Fruit fly (Drosophila melanogaster) whole organism, wandering third instar larva: ENCODE data around the gene CG33178.
A peak's percentile ranks its signal among the peaks of the same experiment; 100 is the strongest.

Source experiments
- Abd-B ChIP-seq: fragments of >200 bp; optimal IDR thresholded peaks from 2 replicates; lab custom pipeline; 2017; ENCODE audit warnings: missing biosample characterization, missing genetic modification characterization
- CG32264 ChIP-seq: fragments of 200-800 bp; sonication (Bioruptor generic); optimal IDR thresholded peaks from 2 replicates; lab custom pipeline; 2016; ENCODE audit warnings: missing biosample characterization, missing genetic modification characterization
- CG9705 ChIP-seq: fragments of 200-800 bp; sonication (Bioruptor generic); optimal IDR thresholded peaks from 2 replicates; lab custom pipeline; 2018; ENCODE audit warnings: missing biosample characterization, mild to moderate bottlenecking, missing genetic modification characterization
- CrebA ChIP-seq: fragments of 200-800 bp; sonication (Bioruptor generic); optimal IDR thresholded peaks from 2 replicates; lab custom pipeline; 2016; ENCODE audit warnings: missing biosample characterization, mild to moderate bottlenecking, missing genetic modification characterization, borderline replicate concordance
- Dfd ChIP-seq: fragments of >200 bp; optimal IDR thresholded peaks from 2 replicates; lab custom pipeline; 2017; ENCODE audit warnings: missing biosample characterization, missing genetic modification characterization
- Dif ChIP-seq: fragments of 200-275, 200-300 bp; sonication (Bioruptor generic); optimal IDR thresholded peaks from 2 replicates; lab custom pipeline; 2018; ENCODE audit warnings: missing biosample characterization, missing genetic modification characterization; ENCODE audit not compliant: partially characterized antibody
- GATAd ChIP-seq: sonication (Bioruptor generic); optimal IDR thresholded peaks from 2 replicates; lab custom pipeline; 2016; ENCODE audit warnings: missing biosample characterization, missing genetic modification characterization
- HLH106 ChIP-seq: fragments of 200-800 bp; optimal IDR thresholded peaks from 3 replicates; lab custom pipeline; 2019; ENCODE audit warnings: missing biosample characterization, mild to moderate bottlenecking, missing genetic modification characterization, moderate library complexity
- Hnf4 ChIP-seq: fragments of 200-800 bp; sonication (Bioruptor generic); optimal IDR thresholded peaks from 2 replicates; lab custom pipeline; 2016; ENCODE audit warnings: missing biosample characterization, mild to moderate bottlenecking, missing genetic modification characterization
- Hr78 ChIP-seq: fragments of >200 bp; optimal IDR thresholded peaks from 2 replicates; lab custom pipeline; 2017; ENCODE audit warnings: missing biosample characterization, missing genetic modification characterization
- Hr83 ChIP-seq: fragments of 200-300 bp; sonication (Bioruptor generic); optimal IDR thresholded peaks from 2 replicates; lab custom pipeline; 2016; ENCODE audit warnings: missing biosample characterization, mild to moderate bottlenecking, missing genetic modification characterization, moderate library complexity; ENCODE audit not compliant: poor library complexity, severe bottlenecking
- Jra ChIP-seq: sonication (Bioruptor generic); optimal IDR thresholded peaks from 2 replicates; lab custom pipeline; 2016; ENCODE audit warnings: missing biosample characterization, missing genetic modification characterization
- Mio ChIP-seq: sonication (Bioruptor generic); optimal IDR thresholded peaks from 2 replicates; lab custom pipeline; 2016; ENCODE audit warnings: missing biosample characterization, missing genetic modification characterization
- Myc ChIP-seq: fragments of >200 bp; optimal IDR thresholded peaks from 2 replicates; lab custom pipeline; 2017
- N ChIP-seq: fragments of >200 bp; optimal IDR thresholded peaks from 2 replicates; lab custom pipeline; 2018; ENCODE audit warnings: missing biosample characterization, missing external identifiers, missing genetic modification characterization
- OdsH ChIP-seq: fragments of 200-800 bp; sonication (Bioruptor generic); optimal IDR thresholded peaks from 2 replicates; lab custom pipeline; 2016; ENCODE audit warnings: missing biosample characterization, mild to moderate bottlenecking, missing genetic modification characterization
- Rel ChIP-seq, 2 experiments: fragments of 200-800 bp; sonication (Bioruptor generic) in 1 of 2; optimal IDR thresholded peaks; 2 replicates in 1 of 2; 3 replicates in 1 of 2; lab custom pipeline; 2016 to 2019; ENCODE audit warnings: mild to moderate bottlenecking in 2 of 2, missing biosample characterization in 2 of 2, missing genetic modification characterization in 2 of 2, moderate library complexity in 1 of 2
- Sp1 ChIP-seq: fragments of 200-800 bp; sonication (Bioruptor generic); optimal IDR thresholded peaks from 3 replicates; lab custom pipeline; 2019; ENCODE audit warnings: missing biosample characterization, mild to moderate bottlenecking, missing genetic modification characterization, moderate library complexity
- Vsx2 ChIP-seq: fragments of 200-300, 225-300 bp; sonication (Bioruptor generic); optimal IDR thresholded peaks from 2 replicates; lab custom pipeline; 2018; ENCODE audit warnings: missing biosample characterization, missing genetic modification characterization; ENCODE audit not compliant: partially characterized antibody
- br ChIP-seq: fragments of 200-800 bp; sonication (Bioruptor generic); optimal IDR thresholded peaks from 2 replicates; lab custom pipeline; 2016; ENCODE audit warnings: missing biosample characterization, missing genetic modification characterization
- brk ChIP-seq: fragments of 200-800 bp; sonication (Bioruptor generic); optimal IDR thresholded peaks from 2 replicates; lab custom pipeline; 2016; ENCODE audit warnings: missing biosample characterization, mild to moderate bottlenecking, missing genetic modification characterization
- dl ChIP-seq, 2 experiments: fragments of 175-275, 200-275 bp in 1 of 2; fragments of 200-275 bp in 1 of 2; sonication (Bioruptor generic); optimal IDR thresholded peaks; lab custom pipeline; 2018; ENCODE audit warnings: mild to moderate bottlenecking in 2 of 2, missing biosample characterization in 2 of 2, missing genetic modification characterization in 2 of 2, moderate library complexity in 2 of 2; ENCODE audit not compliant: partially characterized antibody in 2 of 2, insufficient read depth in 1 of 2
- dmrt93B ChIP-seq: fragments of 200-800 bp; sonication (Bioruptor generic); optimal IDR thresholded peaks from 2 replicates; lab custom pipeline; 2018; ENCODE audit warnings: missing biosample characterization, mild to moderate bottlenecking, missing genetic modification characterization
- dsf ChIP-seq: sonication (Bioruptor generic); optimal IDR thresholded peaks from 2 replicates; lab custom pipeline; 2016; ENCODE audit warnings: missing biosample characterization, missing genetic modification characterization, borderline replicate concordance
- ey ChIP-seq: fragments of 200-800 bp; sonication (Bioruptor generic); optimal IDR thresholded peaks from 2 replicates; lab custom pipeline; 2016; ENCODE audit warnings: missing biosample characterization, missing genetic modification characterization
- foxo ChIP-seq, 2 experiments: fragments of 200-800 bp; sonication (Bioruptor generic); optimal IDR thresholded peaks; 2 replicates in 1 of 2; 3 replicates in 1 of 2; lab custom pipeline; 2016 to 2017; ENCODE audit warnings: missing biosample characterization in 2 of 2, missing genetic modification characterization in 2 of 2
- fru ChIP-seq: fragments of 200-800 bp; sonication (Bioruptor generic); optimal IDR thresholded peaks from 3 replicates; lab custom pipeline; 2016; ENCODE audit warnings: missing biosample characterization, mild to moderate bottlenecking, missing genetic modification characterization
- h ChIP-seq: fragments of 200-800 bp; sonication (Bioruptor generic); optimal IDR thresholded peaks from 3 replicates; lab custom pipeline; 2016; ENCODE audit warnings: missing biosample characterization, mild to moderate bottlenecking, missing genetic modification characterization
- jim ChIP-seq: fragments of 175-275, 200-325 bp; sonication (Bioruptor generic); optimal IDR thresholded peaks from 2 replicates; lab custom pipeline; 2016; ENCODE audit warnings: missing biosample characterization, mild to moderate bottlenecking, missing genetic modification characterization
- lola ChIP-seq: fragments of >200 bp; optimal IDR thresholded peaks from 2 replicates; lab custom pipeline; 2017; ENCODE audit warnings: missing biosample characterization, missing genetic modification characterization
- pan ChIP-seq: fragments of >200 bp; optimal IDR thresholded peaks from 2 replicates; lab custom pipeline; 2017
- psq ChIP-seq: fragments of 200-800 bp; sonication (Bioruptor generic); optimal IDR thresholded peaks from 3 replicates; lab custom pipeline; 2017; ENCODE audit warnings: missing biosample characterization, mild to moderate bottlenecking, missing genetic modification characterization, moderate library complexity
- rgr ChIP-seq: fragments of 200-800 bp; sonication (Bioruptor generic); optimal IDR thresholded peaks from 3 replicates; lab custom pipeline; 2016; ENCODE audit warnings: missing biosample characterization, mild to moderate bottlenecking, missing genetic modification characterization
- sage ChIP-seq: fragments of 200-800 bp; sonication (Bioruptor generic); optimal IDR thresholded peaks from 2 replicates; lab custom pipeline; 2016; ENCODE audit warnings: missing biosample characterization, mild to moderate bottlenecking, missing genetic modification characterization
- sv ChIP-seq: fragments of 200-800 bp; sonication (Bioruptor generic); optimal IDR thresholded peaks from 3 replicates; lab custom pipeline; 2016; ENCODE audit warnings: missing biosample characterization, missing genetic modification characterization
- tai ChIP-seq: sonication (Bioruptor generic); optimal IDR thresholded peaks from 2 replicates; lab custom pipeline; 2016; ENCODE audit warnings: missing biosample characterization, missing genetic modification characterization
- usp ChIP-seq: fragments of >200 bp; optimal IDR thresholded peaks from 2 replicates; lab custom pipeline; 2017; ENCODE audit warnings: missing biosample characterization, missing genetic modification characterization
- woc ChIP-seq: sonication (Bioruptor generic); optimal IDR thresholded peaks from 2 replicates; lab custom pipeline; 2016; ENCODE audit warnings: missing biosample characterization, mild to moderate bottlenecking, missing genetic modification characterization

CG33178 gene

DNA sequence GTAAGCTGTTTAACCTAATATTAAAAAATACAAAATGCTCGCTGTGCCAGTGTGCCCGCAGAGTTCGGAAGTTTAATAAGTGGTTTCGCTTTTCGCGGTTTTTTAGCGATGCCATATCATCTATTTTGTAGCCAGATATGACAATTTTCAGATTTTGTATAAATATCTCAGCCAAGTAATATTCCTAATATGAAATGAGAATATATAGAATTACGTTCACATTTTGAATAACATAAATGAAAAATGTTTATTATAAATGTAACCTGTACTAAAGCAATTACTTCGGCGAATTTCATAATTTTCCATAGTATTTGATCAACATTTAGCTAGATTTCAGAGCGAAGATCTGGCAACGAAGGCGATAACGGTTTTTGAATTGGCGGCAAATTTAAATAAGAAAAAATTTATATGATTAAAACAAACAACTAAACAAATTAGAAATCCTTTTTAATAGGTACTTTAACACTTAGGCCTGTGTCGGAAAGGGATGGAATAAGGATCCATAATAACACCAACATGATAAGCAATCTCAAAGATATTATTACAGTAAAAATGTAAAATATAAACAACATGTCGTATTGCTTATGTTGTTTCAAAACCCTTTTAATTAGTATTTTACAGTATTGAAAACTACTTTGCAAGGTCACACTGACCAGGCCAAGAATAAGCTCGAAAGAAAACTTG is 16.1 kb upstream of the CG33178 start, which contains the start of the genes opm and dob:
Gene opm, minus strand, starts transcription at position 59 of the 684 bp plus-strand sequence.
Gene dob, plus strand, starts transcription at position 634 of the 684 bp plus-strand sequence.
- TF ChIP-seq Hr78 (GFP tag; lab: Kevin White, UChicago) (no peak), psq (GFP tag; lab: Kevin White, UChicago) (peak; percentile 20), Sp1 (GFP tag; lab: Kevin White, UChicago) (peak; percentile 29), CrebA (GFP tag; lab: Kevin White, UChicago) (no peak), lola (GFP tag; lab: Kevin White, UChicago) (no peak), dl (GFP tag; optimal IDR thresholded peaks at IDR 0.05; lab: Kevin White, UChicago; ENCODE audit: insufficient read depth in 1 of 2, partially characterized antibody in 2 of 2) (no peak), OdsH (no peak), brk (GFP tag; lab: Kevin White, UChicago) (no peak), fru (GFP tag; lab: Kevin White, UChicago) (peak; percentile 12), h (GFP tag; lab: Kevin White, UChicago) (peak; percentile 32), Vsx2 (GFP tag; lab: Kevin White, UChicago) (no peak), usp (GFP tag; lab: Kevin White, UChicago) (no peak), br (GFP tag; lab: Kevin White, UChicago) (no peak), Mio (GFP tag; lab: Kevin White, UChicago) (no peak), foxo (GFP tag; optimal IDR thresholded peaks at IDR 0.05; lab: Kevin White, UChicago) (peak in 1 of 2 experiments; percentile 16), Abd-B (no peak), Rel (GFP tag; optimal IDR thresholded peaks at IDR 0.05; lab: Kevin White, UChicago) (no peak), Rel (tag; optimal IDR thresholded peaks at IDR 0.05; lab: Kevin White, UChicago) (peak; percentile 73), dsf (GFP tag; lab: Kevin White, UChicago) (no peak), HLH106 (tag; lab: Kevin White, UChicago) (peak; percentile 46), ey (no peak), Dif (GFP tag; lab: Kevin White, UChicago) (no peak), N (GFP tag; lab: Kevin White, UChicago) (no peak), pan (no peak), sage (GFP tag; lab: Kevin White, UChicago) (no peak), dmrt93B (GFP tag; lab: Kevin White, UChicago) (no peak), GATAd (GFP tag; lab: Kevin White, UChicago) (no peak), CG9705 (no peak), jim (GFP tag; lab: Kevin White, UChicago) (no peak), rgr (no peak), Myc (lab: Kevin White, UChicago) (peak; percentile 88), Hr83 (GFP tag; lab: Kevin White, UChicago) (no peak), CG32264 (GFP tag; lab: Kevin White, UChicago) (no peak), tai (no peak), woc (GFP tag; lab: Kevin White, UChicago) (peak; percentile 74), Hnf4 (GFP tag; lab: Kevin White, UChicago) (no peak), Jra (no peak), Dfd (no peak), sv (GFP tag; lab: Kevin White, UChicago) (no peak)

DNA sequence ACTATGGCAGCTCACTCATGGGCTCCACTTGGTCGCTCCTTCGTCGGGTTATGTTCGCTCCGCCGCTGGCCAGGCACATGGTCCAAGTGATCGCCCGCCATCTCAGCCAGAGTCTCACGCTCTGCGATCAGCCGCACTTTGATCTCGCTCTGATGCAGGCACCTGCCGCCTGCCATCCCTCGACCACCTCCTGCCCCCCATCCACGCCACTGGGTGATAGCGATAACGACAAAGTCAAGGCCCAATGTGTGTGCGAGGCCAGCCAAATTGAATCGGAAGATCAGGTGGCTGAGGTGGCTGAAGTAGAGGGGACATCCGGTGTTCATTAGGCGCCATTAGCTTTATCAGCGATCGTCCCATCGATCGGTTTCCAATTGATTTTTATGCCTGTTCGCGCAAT is 14.1 kb upstream of the CG33178 start:
- TF ChIP-seq h (GFP tag; lab: Kevin White, UChicago): no peak
- no peak for TF ChIP-seq Rel (GFP tag; optimal IDR thresholded peaks at IDR 0.05; lab: Kevin White, UChicago)
- peak; percentile 18 for TF ChIP-seq Rel (tag; optimal IDR thresholded peaks at IDR 0.05; lab: Kevin White, UChicago)
- peak; percentile 40 for TF ChIP-seq Hnf4 (GFP tag; lab: Kevin White, UChicago)
